Fruit fly (Drosophila melanogaster) whole organism, prepupa: ENCODE results near the gene bi.

Source experiments
- CG10631 ChIP-seq: fragments of 200-800 bp; sonication (Bioruptor generic); optimal IDR thresholded peaks from 2 replicates; lab custom pipeline; 2016; ENCODE audit warnings: missing biosample characterization, missing genetic modification characterization
- CG11762 ChIP-seq: fragments of 200-800 bp; sonication (Bioruptor generic); optimal IDR thresholded peaks from 3 replicates; lab custom pipeline; 2016; ENCODE audit warnings: missing biosample characterization, missing genetic modification characterization; ENCODE audit not compliant: insufficient read depth
- CG11902 ChIP-seq: fragments of 200-800 bp; sonication (Bioruptor generic); optimal IDR thresholded peaks from 3 replicates; lab custom pipeline; 2016; ENCODE audit warnings: missing biosample characterization, missing genetic modification characterization
- CG15336 ChIP-seq: fragments of 200-800 bp; sonication (Bioruptor generic); IDR thresholded peaks from 2 replicates; pipeline ENCODE4 v1.3.6; 2022; ENCODE audit warnings: missing biosample characterization, missing genetic modification characterization
- CG1621 ChIP-seq: fragments of 200-800 bp; sonication (Bioruptor generic); optimal IDR thresholded peaks from 3 replicates; lab custom pipeline; 2018; ENCODE audit warnings: missing biosample characterization, mild to moderate bottlenecking, missing genetic modification characterization
- CG3032 ChIP-seq: fragments of 200-800 bp; optimal IDR thresholded peaks from 2 replicates; lab custom pipeline; 2019; ENCODE audit warnings: missing biosample characterization, mild to moderate bottlenecking, missing genetic modification characterization, moderate library complexity
- CG31627 ChIP-seq: fragments of 200-800 bp; sonication (Bioruptor generic); optimal IDR thresholded peaks from 3 replicates; lab custom pipeline; 2016; ENCODE audit warnings: missing biosample characterization, missing genetic modification characterization
- CG32006 ChIP-seq: fragments of 200-800 bp; sonication (Bioruptor generic); optimal IDR thresholded peaks from 3 replicates; lab custom pipeline; 2017; ENCODE audit warnings: missing biosample characterization, mild to moderate bottlenecking, missing genetic modification characterization
- CG34406 ChIP-seq: fragments of 200-800 bp; sonication (Bioruptor generic); optimal IDR thresholded peaks from 3 replicates; lab custom pipeline; 2016; ENCODE audit warnings: missing biosample characterization, missing genetic modification characterization
- CG3919 ChIP-seq: fragments of 200-800 bp; sonication (Bioruptor generic); optimal IDR thresholded peaks from 3 replicates; lab custom pipeline; 2016; ENCODE audit warnings: missing biosample characterization, missing genetic modification characterization
- CG4318 ChIP-seq: fragments of 200-800 bp; sonication (Bioruptor generic); optimal IDR thresholded peaks from 3 replicates; lab custom pipeline; 2017; ENCODE audit warnings: missing biosample characterization, mild to moderate bottlenecking, missing genetic modification characterization
- CG6163 ChIP-seq: fragments of 200-800 bp; sonication (Bioruptor generic); IDR thresholded peaks from 3 replicates; pipeline ENCODE4 v1.3.6; 2022; ENCODE audit warnings: missing biosample characterization, missing genetic modification characterization
- CG6792 ChIP-seq: fragments of 200-800 bp; sonication (Bioruptor generic); optimal IDR thresholded peaks from 3 replicates; lab custom pipeline; 2016; ENCODE audit warnings: missing biosample characterization, missing genetic modification characterization
- CG6808 ChIP-seq: fragments of 200-800 bp; sonication (Bioruptor generic); optimal IDR thresholded peaks from 3 replicates; lab custom pipeline; 2017; ENCODE audit warnings: missing biosample characterization, missing genetic modification characterization, mild to moderate bottlenecking, moderate library complexity, missing genetic modification reagents
- CG6854 ChIP-seq: fragments of 200-800 bp; sonication (Bioruptor generic); optimal IDR thresholded peaks from 2 replicates; lab custom pipeline; 2017; ENCODE audit warnings: missing biosample characterization, mild to moderate bottlenecking, missing genetic modification characterization
- CG7368 ChIP-seq: fragments of 200-800 bp; sonication (Bioruptor generic); optimal IDR thresholded peaks from 3 replicates; lab custom pipeline; 2016; ENCODE audit warnings: missing biosample characterization, missing genetic modification characterization
- CG8319 ChIP-seq: fragments of 200-800 bp; sonication (Bioruptor generic); optimal IDR thresholded peaks from 3 replicates; lab custom pipeline; 2016; ENCODE audit warnings: missing biosample characterization, missing genetic modification characterization
- CG8632 ChIP-seq: fragments of 200-800 bp; sonication (Bioruptor generic); optimal IDR thresholded peaks from 3 replicates; lab custom pipeline; 2016; ENCODE audit warnings: missing biosample characterization, missing genetic modification characterization
- Eip75B ChIP-seq: fragments of 200-800 bp; sonication (Bioruptor generic); optimal IDR thresholded peaks from 3 replicates; lab custom pipeline; 2016; ENCODE audit warnings: missing biosample characterization, missing genetic modification characterization
- Eip93F ChIP-seq: fragments of 200-800 bp; sonication (Bioruptor generic); optimal IDR thresholded peaks from 2 replicates; lab custom pipeline; 2016; ENCODE audit warnings: missing biosample characterization, mild to moderate bottlenecking, missing genetic modification characterization
- Ets21C ChIP-seq: fragments of 200-800 bp; sonication (Bioruptor generic); optimal IDR thresholded peaks from 3 replicates; lab custom pipeline; 2016; ENCODE audit warnings: missing biosample characterization, missing genetic modification characterization
- Ets96B ChIP-seq: fragments of 200-800 bp; optimal IDR thresholded peaks from 2 replicates; lab custom pipeline; 2019; ENCODE audit warnings: missing biosample characterization, mild to moderate bottlenecking, missing genetic modification characterization, moderate library complexity
- Gug ChIP-seq: fragments of 200-800 bp; sonication (Bioruptor generic); IDR thresholded peaks from 2 replicates; pipeline ENCODE4 v1.3.6; 2022; ENCODE audit warnings: missing biosample characterization, missing genetic modification characterization
- Hr38 ChIP-seq: sonication (Bioruptor generic); optimal IDR thresholded peaks from 2 replicates; lab custom pipeline; 2016; ENCODE audit warnings: missing biosample characterization, missing genetic modification characterization
- Hr39 ChIP-seq: fragments of 200-800 bp; sonication (Bioruptor generic); optimal IDR thresholded peaks from 2 replicates; lab custom pipeline; 2016; ENCODE audit warnings: missing biosample characterization, missing genetic modification characterization
- Hr4 ChIP-seq: fragments of 200-800 bp; sonication (Bioruptor generic); optimal IDR thresholded peaks from 3 replicates; lab custom pipeline; 2016; ENCODE audit warnings: missing biosample characterization, missing genetic modification characterization
- Lpt ChIP-seq: fragments of 200-800 bp; sonication (Bioruptor generic); optimal IDR thresholded peaks from 3 replicates; lab custom pipeline; 2016; ENCODE audit warnings: missing biosample characterization, missing genetic modification characterization
- Met ChIP-seq: fragments of 200-800 bp; sonication (Bioruptor generic); optimal IDR thresholded peaks from 3 replicates; lab custom pipeline; 2016; ENCODE audit warnings: missing biosample characterization, missing genetic modification characterization
- OdsH ChIP-seq: fragments of 200-800 bp; sonication (Bioruptor generic); optimal IDR thresholded peaks from 3 replicates; lab custom pipeline; 2016; ENCODE audit warnings: missing biosample characterization, missing genetic modification characterization
- Sox102F ChIP-seq: fragments of 200-800 bp; sonication (Bioruptor generic); optimal IDR thresholded peaks from 2 replicates; lab custom pipeline; 2016; ENCODE audit warnings: missing biosample characterization, mild to moderate bottlenecking, missing genetic modification characterization
- Sox14 ChIP-seq: fragments of 200-800 bp; sonication (Bioruptor generic); optimal IDR thresholded peaks from 3 replicates; lab custom pipeline; 2016; ENCODE audit warnings: missing biosample characterization, missing genetic modification characterization
- Sox15 ChIP-seq: fragments of 200-800 bp; sonication (Bioruptor generic); optimal IDR thresholded peaks from 3 replicates; lab custom pipeline; 2016; ENCODE audit warnings: missing biosample characterization, missing genetic modification characterization
- achi ChIP-seq: fragments of 200-800 bp; sonication (Bioruptor generic); optimal IDR thresholded peaks from 3 replicates; lab custom pipeline; 2016; ENCODE audit warnings: missing biosample characterization, missing genetic modification characterization
- acj6 ChIP-seq: fragments of 200-800 bp; sonication (Bioruptor generic); optimal IDR thresholded peaks from 3 replicates; lab custom pipeline; 2016; ENCODE audit warnings: missing biosample characterization, missing genetic modification characterization
- cyc ChIP-seq: fragments of 200-800 bp; sonication (Bioruptor generic); optimal IDR thresholded peaks from 3 replicates; lab custom pipeline; 2016; ENCODE audit warnings: missing biosample characterization, missing genetic modification characterization
- dac ChIP-seq: fragments of 200-800 bp; sonication (Bioruptor generic); optimal IDR thresholded peaks from 2 replicates; lab custom pipeline; 2017; ENCODE audit warnings: missing biosample characterization, mild to moderate bottlenecking, missing genetic modification characterization
- dsx ChIP-seq: fragments of 200-800 bp; optimal IDR thresholded peaks from 3 replicates; lab custom pipeline; 2019; ENCODE audit warnings: missing biosample characterization, mild to moderate bottlenecking, missing genetic modification characterization, moderate library complexity; ENCODE audit not compliant: poor library complexity, severe bottlenecking
- eg ChIP-seq: fragments of 200-800 bp; sonication (Bioruptor generic); IDR thresholded peaks from 3 replicates; pipeline ENCODE4 v1.3.6; 2022; ENCODE audit warnings: missing biosample characterization, missing genetic modification characterization
- esn ChIP-seq: fragments of 200-800 bp; sonication (Bioruptor generic); optimal IDR thresholded peaks from 2 replicates; lab custom pipeline; 2016; ENCODE audit warnings: missing biosample characterization, mild to moderate bottlenecking, missing genetic modification characterization, moderate library complexity
- fd59A ChIP-seq: fragments of 200-800 bp; sonication (Bioruptor generic); optimal IDR thresholded peaks from 2 replicates; lab custom pipeline; 2017; ENCODE audit warnings: missing biosample characterization, mild to moderate bottlenecking, missing genetic modification characterization, missing genetic modification reagents
- fd85E ChIP-seq: fragments of 200-800 bp; sonication (Bioruptor generic); optimal IDR thresholded peaks from 3 replicates; lab custom pipeline; 2016; ENCODE audit warnings: missing biosample characterization, missing genetic modification characterization
- fkh ChIP-seq: fragments of 200-800 bp; sonication (Bioruptor generic); optimal IDR thresholded peaks from 3 replicates; lab custom pipeline; 2017; ENCODE audit warnings: missing biosample characterization, mild to moderate bottlenecking, missing genetic modification characterization, moderate library complexity
- lz ChIP-seq: fragments of 200-800 bp; sonication (Bioruptor generic); optimal IDR thresholded peaks from 3 replicates; lab custom pipeline; 2016; ENCODE audit warnings: missing biosample characterization, missing genetic modification characterization
- net ChIP-seq: fragments of 200-800 bp; sonication (Bioruptor generic); optimal IDR thresholded peaks from 3 replicates; lab custom pipeline; 2016; ENCODE audit warnings: missing biosample characterization, missing genetic modification characterization
- spab ChIP-seq: fragments of 200-800 bp; sonication (Bioruptor generic); optimal IDR thresholded peaks from 2 replicates; lab custom pipeline; 2017; ENCODE audit warnings: missing biosample characterization, mild to moderate bottlenecking, missing genetic modification characterization, missing genetic modification reagents
- svp ChIP-seq: fragments of 200-800 bp; sonication (Bioruptor generic); peaks from one replicate; lab custom pipeline; 2016; ENCODE audit warnings: missing biosample characterization, missing genetic modification characterization
- topi ChIP-seq: fragments of 200-800 bp; sonication (Bioruptor generic); optimal IDR thresholded peaks from 3 replicates; lab custom pipeline; 2016; ENCODE audit warnings: missing biosample characterization, missing genetic modification characterization
- vri ChIP-seq: fragments of 200-800 bp; sonication (Bioruptor generic); optimal IDR thresholded peaks from 3 replicates; lab custom pipeline; 2016; ENCODE audit warnings: missing biosample characterization, mild to moderate bottlenecking, missing genetic modification characterization

Gene bi

dm6 chrX:4434948-4435639 is 22.4 kb downstream of the bi start (continued):
- TF ChIP-seq svp (GFP tag; lab: Kevin White, UChicago) (peak; percentile 92), lz (GFP tag; lab: Kevin White, UChicago) (peak; percentile 40), Eip93F (GFP tag; lab: Kevin White, UChicago) (no peak), Hr39 (GFP tag; lab: Kevin White, UChicago) (peak; percentile 10), topi (GFP tag; lab: Kevin White, UChicago) (peak; percentile 77), CG3032 (peak; percentile 69), fd59A (GFP tag; lab: Kevin White, UChicago) (peak; percentile 41), Sox102F (GFP tag; lab: Kevin White, UChicago) (peak; percentile 55), dac (no peak), Gug (GFP tag; lab: Robert Waterston, UW) (no peak), Sox15 (no peak), CG31627 (peak; percentile 27), CG6808 (peak; percentile 89), esn (GFP tag; lab: Kevin White, UChicago) (peak; percentile 21), eg (GFP tag; lab: Robert Waterston, UW) (no peak), achi (GFP tag; lab: Kevin White, UChicago) (no peak), cyc (GFP tag; lab: Kevin White, UChicago) (peak; percentile 74), fkh (GFP tag; lab: Kevin White, UChicago) (no peak), Ets21C (GFP tag; lab: Kevin White, UChicago) (no peak), CG10631 (GFP tag; lab: Kevin White, UChicago) (no peak), net (GFP tag; lab: Kevin White, UChicago) (peak; percentile 28), OdsH (GFP tag; lab: Kevin White, UChicago) (no peak), CG6792 (peak; percentile 14), CG6854 (peak; percentile 88), Hr4 (GFP tag; lab: Kevin White, UChicago) (no peak), CG32006 (peak; percentile 1), Eip75B (GFP tag; lab: Kevin White, UChicago) (no peak), Ets96B (tag; lab: Kevin White, UChicago) (peak; percentile 64), spab (GFP tag; lab: Kevin White, UChicago) (peak; percentile 74), vri (GFP tag; lab: Kevin White, UChicago) (peak; percentile 35), CG7368 (peak; percentile 3), CG3919 (peak; percentile 48)

- TF ChIP-seq CG4318 (GFP tag; lab: Kevin White, UChicago) (peak; percentile 5), fd85E (GFP tag; lab: Kevin White, UChicago) (no peak), Hr38 (GFP tag; lab: Kevin White, UChicago) (no peak), Met (GFP tag; lab: Kevin White, UChicago) (no peak), CG11762 (GFP tag; lab: Kevin White, UChicago) (no peak), CG8632 (GFP tag; lab: Kevin White, UChicago) (no peak), CG3919 (no peak), acj6 (no peak), Lpt (no peak), Sox14 (no peak), CG8319 (GFP tag; lab: Kevin White, UChicago) (no peak), CG34406 (GFP tag; lab: Kevin White, UChicago) (peak; percentile 1), Ets96B (tag; lab: Kevin White, UChicago) (no peak), Ets21C (GFP tag; lab: Kevin White, UChicago) (no peak), fkh (GFP tag; lab: Kevin White, UChicago) (no peak), svp (GFP tag; lab: Kevin White, UChicago) (no peak), CG1621 (tag; lab: Kevin White, UChicago) (no peak), Sox102F (GFP tag; lab: Kevin White, UChicago) (peak; percentile 21), CG6163 (no peak), esn (GFP tag; lab: Kevin White, UChicago) (peak; percentile 12), dsx (no peak), CG10631 (GFP tag; lab: Kevin White, UChicago) (no peak), fd59A (GFP tag; lab: Kevin White, UChicago) (peak; percentile 1), CG6808 (no peak), CG11902 (no peak), OdsH (GFP tag; lab: Kevin White, UChicago) (peak; percentile 16), CG32006 (peak; percentile 51), vri (GFP tag; lab: Kevin White, UChicago) (no peak), CG6854 (no peak), CG31627 (peak; percentile 18), lz (GFP tag; lab: Kevin White, UChicago) (no peak), Hr39 (GFP tag; lab: Kevin White, UChicago) (peak; percentile 17), CG6792 (peak; percentile 4), eg (GFP tag; lab: Robert Waterston, UW) (no peak), CG15336 (no peak)
These were observed 26.1 kb downstream of the bi start for dm6 chrX:4438802-4439201.
